Fruit fly (Drosophila melanogaster) whole organism: ENCODE measurements around the gene kraken.
A peak's percentile ranks its signal among the peaks of the same experiment; 100 is the strongest.

Experiments used
- CG8478 ChIP-seq: fragments of >200 bp; optimal IDR thresholded peaks from 2 replicates; lab custom pipeline; 2018; ENCODE audit warnings: inconsistent platforms
- Dll ChIP-seq: fragments of >200 bp; optimal IDR thresholded peaks from 2 replicates; lab custom pipeline; 2017
- EcR ChIP-seq, 2 experiments: fragments of >200 bp; optimal IDR thresholded peaks; 2 replicates each; lab custom pipeline; 2017; ENCODE audit warnings: missing biosample characterization in 2 of 2, missing genetic modification characterization in 2 of 2, missing genetic modification reagents in 2 of 2
- pan ChIP-seq: fragments of >200 bp; optimal IDR thresholded peaks from 2 replicates; lab custom pipeline; 2017
- psq ChIP-seq: fragments of >200 bp; optimal IDR thresholded peaks from 2 replicates; lab custom pipeline; 2017
- usp ChIP-seq: fragments of >200 bp; optimal IDR thresholded peaks from 2 replicates; lab custom pipeline; 2017; ENCODE audit warnings: missing biosample characterization, missing genetic modification characterization, mixed read lengths

Gene kraken

DNA sequence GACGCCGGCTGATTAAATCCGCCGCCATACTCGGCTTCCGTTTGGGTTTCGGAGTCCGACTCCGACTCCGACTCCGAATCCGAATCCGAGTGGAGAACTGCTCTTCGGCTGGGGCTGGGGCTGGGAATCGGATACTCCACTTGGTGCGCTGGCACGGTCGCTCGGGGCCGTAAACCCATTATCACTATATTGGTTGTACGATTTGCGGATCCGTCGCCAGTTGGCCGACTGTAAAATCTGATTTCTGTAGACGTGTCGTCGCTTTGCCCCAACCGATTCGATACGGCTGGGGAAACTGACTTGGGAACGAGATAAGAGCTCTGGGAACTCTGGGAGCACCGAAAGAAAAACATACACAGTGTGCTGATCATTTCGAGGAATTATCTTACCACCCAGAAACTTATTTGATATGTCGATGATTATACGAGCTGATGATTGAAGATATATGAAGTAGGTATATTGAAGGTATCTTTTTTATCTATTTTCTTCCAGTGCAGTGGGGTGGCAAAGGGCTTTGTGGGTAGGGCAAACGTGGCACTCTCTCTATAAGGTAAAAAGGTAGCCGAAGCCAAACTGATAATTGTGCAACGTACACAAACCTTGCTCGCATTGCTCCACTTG lies 5.4 kb downstream of the kraken start:
- no peak for TF ChIP-seq CG8478 (lab: Kevin White, UChicago)
- no peak for TF ChIP-seq usp (GFP tag; lab: Kevin White, UChicago)
- no peak for TF ChIP-seq EcR (GFP tag; optimal IDR thresholded peaks at IDR 0.05; lab: Kevin White, UChicago)
- TF ChIP-seq Dll (lab: Kevin White, UChicago): no peak
- TF ChIP-seq psq (lab: Kevin White, UChicago): no peak
- no peak for TF ChIP-seq pan (lab: Kevin White, UChicago)

DNA sequence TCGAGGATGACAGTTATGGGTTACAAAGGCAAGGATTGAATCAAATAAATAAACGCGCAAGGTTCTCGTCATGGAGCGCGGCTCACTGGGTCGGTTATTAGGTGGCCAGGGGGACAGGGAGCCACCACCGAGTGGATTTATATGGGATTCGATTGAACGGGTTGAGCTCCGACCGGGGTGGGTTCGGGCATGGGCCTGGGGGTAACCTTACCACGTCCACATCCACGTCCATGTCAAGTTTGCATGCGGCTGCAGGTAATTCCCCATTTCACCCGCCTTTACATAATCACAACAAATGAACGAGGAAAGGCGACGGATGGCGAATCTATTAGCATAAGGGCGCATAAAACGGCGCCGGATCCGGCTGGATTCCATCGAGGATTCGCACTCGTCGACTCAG lies 7.3 kb downstream of the kraken start, which contains the start of gene CG13950:
Gene CG13950, plus strand, starts transcription at position 301 of the 400 bp plus-strand sequence.
- TF ChIP-seq Dll (lab: Kevin White, UChicago) (no peak), EcR (GFP tag; optimal IDR thresholded peaks at IDR 0.05; lab: Kevin White, UChicago) (no peak), pan (lab: Kevin White, UChicago) (no peak), CG8478 (lab: Kevin White, UChicago) (no peak), usp (GFP tag; lab: Kevin White, UChicago) (no peak), psq (lab: Kevin White, UChicago) (no peak)

DNA sequence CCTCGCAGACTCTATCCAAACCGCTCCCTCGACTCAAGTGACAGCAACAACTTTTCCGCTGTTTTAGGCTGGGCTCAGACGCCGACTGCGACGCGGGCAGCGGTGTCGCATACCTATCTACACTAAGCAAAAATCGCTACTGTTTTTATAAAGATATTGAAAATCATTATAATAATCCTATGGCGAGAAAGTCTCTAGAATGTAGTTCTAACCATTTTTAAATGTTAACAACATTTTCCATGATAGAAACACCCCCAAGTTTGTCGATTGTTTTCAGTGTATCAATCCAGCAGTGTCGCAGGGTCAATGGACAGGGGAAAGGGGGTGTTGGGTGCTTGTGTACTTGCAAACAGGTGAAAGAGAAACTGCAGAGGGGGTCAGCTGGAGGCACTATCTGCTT lies 13.3 kb downstream of the kraken start:
- no peak for TF ChIP-seq EcR (GFP tag; optimal IDR thresholded peaks at IDR 0.05; lab: Kevin White, UChicago)
- TF ChIP-seq Dll (lab: Kevin White, UChicago): no peak
- TF ChIP-seq pan (lab: Kevin White, UChicago): no peak
- TF ChIP-seq CG8478 (lab: Kevin White, UChicago): no peak
- no peak for TF ChIP-seq usp (GFP tag; lab: Kevin White, UChicago)
- no peak for TF ChIP-seq psq (lab: Kevin White, UChicago)

DNA sequence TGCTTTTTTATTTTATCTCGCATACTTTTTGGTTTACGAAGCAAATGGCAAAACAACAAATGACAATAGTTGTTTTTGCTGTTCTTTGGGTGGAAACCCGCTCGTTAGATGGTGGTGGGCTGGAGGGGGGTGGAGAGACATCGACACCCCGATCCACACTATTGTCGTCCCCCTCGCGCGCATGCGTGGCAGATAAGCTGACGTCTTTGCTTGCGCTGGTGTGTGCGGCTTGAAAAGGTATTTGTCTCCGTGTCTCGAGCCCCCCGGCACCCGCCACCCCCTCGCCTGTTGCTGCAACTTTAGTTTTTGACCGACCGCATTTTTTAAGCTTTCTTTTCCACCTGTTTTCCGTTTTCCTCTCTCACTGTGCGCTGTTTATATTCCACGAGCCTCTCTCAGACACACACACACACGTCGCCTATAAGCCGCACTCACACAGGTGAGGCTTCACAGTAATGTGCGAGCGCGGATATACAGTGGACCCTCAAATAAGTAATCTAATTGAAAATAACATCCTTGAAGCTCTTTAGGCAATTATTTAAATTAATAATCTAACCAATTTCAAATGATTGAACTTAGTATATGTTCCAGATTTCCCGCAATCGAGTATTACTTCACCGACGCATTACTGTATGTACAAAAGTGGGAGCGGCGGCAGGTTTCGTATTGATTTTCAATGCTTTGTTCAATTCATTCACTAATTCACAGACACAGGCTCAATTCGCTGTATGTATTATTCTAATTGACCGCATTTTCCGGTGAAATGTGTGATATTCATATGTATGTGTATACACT lies 14.6 kb downstream of the kraken start:
- TF ChIP-seq EcR (GFP tag; optimal IDR thresholded peaks at IDR 0.05; lab: Kevin White, UChicago) (no peak), usp (GFP tag; lab: Kevin White, UChicago) (no peak), CG8478 (lab: Kevin White, UChicago) (no peak), pan (lab: Kevin White, UChicago) (no peak), psq (lab: Kevin White, UChicago) (no peak), Dll (lab: Kevin White, UChicago) (no peak)

- TF ChIP-seq EcR (GFP tag; optimal IDR thresholded peaks at IDR 0.05; lab: Kevin White, UChicago) (no peak), Dll (lab: Kevin White, UChicago) (no peak), CG8478 (lab: Kevin White, UChicago) (peak; percentile 25)
Measured at dm6 chr2L:867899-868605, 15.5 kb downstream of the kraken start, which contains the start of gene aru. TSS of gene aru (minus strand) at chr2L:868354.

- TF ChIP-seq EcR (GFP tag; optimal IDR thresholded peaks at IDR 0.05; lab: Kevin White, UChicago) (no peak), psq (lab: Kevin White, UChicago) (no peak), Dll (lab: Kevin White, UChicago) (no peak), CG8478 (lab: Kevin White, UChicago) (no peak), usp (GFP tag; lab: Kevin White, UChicago) (no peak), pan (lab: Kevin White, UChicago) (no peak)
Measured at dm6 chr2L:868961-869360, 16.4 kb downstream of the kraken start.

- TF ChIP-seq Dll (lab: Kevin White, UChicago): no peak
- TF ChIP-seq pan (lab: Kevin White, UChicago): peak; percentile 15
- no peak for TF ChIP-seq usp (GFP tag; lab: Kevin White, UChicago)
Measured at dm6 chr2L:869497-870040, 17.0 kb downstream of the kraken start, which contains the start of gene dbe. TSS of gene dbe (minus strand) at chr2L:869857.

DNA sequence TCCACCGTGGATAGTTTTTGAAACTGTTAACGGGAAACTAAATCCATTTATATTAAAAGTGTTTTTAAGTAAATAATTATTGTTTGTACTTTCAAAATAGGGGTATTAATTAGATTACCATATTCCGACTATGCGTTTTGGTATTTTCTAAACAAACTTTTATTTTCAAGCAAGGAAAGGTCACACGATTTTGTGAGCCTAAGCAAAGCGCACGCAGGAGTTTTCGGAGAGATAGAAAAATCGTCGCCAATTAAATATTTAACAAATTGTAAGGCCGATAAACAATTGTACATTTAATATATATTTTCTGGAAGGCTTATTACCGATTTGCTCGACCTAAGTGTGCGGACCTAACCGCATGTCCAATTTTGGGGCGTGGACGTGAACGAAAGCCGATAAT lies 17.7 kb downstream of the kraken start, which contains the start of gene PNUTS:
Gene PNUTS, plus strand, starts transcription at position 181 of the 400 bp plus-strand sequence.
- TF ChIP-seq pan (lab: Kevin White, UChicago): no peak
- TF ChIP-seq usp (GFP tag; lab: Kevin White, UChicago): no peak

dm6 chr2L:870749-871418 lies 18.3 kb downstream of the kraken start:
- TF ChIP-seq CG8478 (lab: Kevin White, UChicago) (no peak), Dll (lab: Kevin White, UChicago) (no peak), usp (GFP tag; lab: Kevin White, UChicago) (no peak), EcR (GFP tag; optimal IDR thresholded peaks at IDR 0.05; lab: Kevin White, UChicago) (no peak), pan (lab: Kevin White, UChicago) (no peak), psq (lab: Kevin White, UChicago) (no peak)

dm6 chr2L:871419-871846 lies 18.9 kb downstream of the kraken start:
- TF ChIP-seq pan (lab: Kevin White, UChicago) (no peak), CG8478 (lab: Kevin White, UChicago) (no peak), psq (lab: Kevin White, UChicago) (no peak), Dll (lab: Kevin White, UChicago) (no peak), usp (GFP tag; lab: Kevin White, UChicago) (no peak), EcR (GFP tag; optimal IDR thresholded peaks at IDR 0.05; lab: Kevin White, UChicago) (no peak)
